Fruit fly (Drosophila melanogaster): Measurements from ENCODE around the gene CG18628.

Gene CG18628

dm6 chr3L:10637819-10638218 lies 1.7 kb upstream of the CG18628 start, which contains the start of gene Cnep1r2 (continued):
- TF ChIP-seq gt (GFP tag; IDR thresholded peaks at IDR 0.05) (peak; percentile 84), jing (GFP tag; optimal IDR thresholded peaks at IDR 0.05) (peak; percentile 74), CG17568 (GFP tag; optimal IDR thresholded peaks at IDR 0.05) (peak; percentile 88), inv (GFP tag; IDR thresholded peaks at IDR 0.05; ENCODE audit: partially characterized antibody) (no peak), CG33557 (GFP tag; optimal IDR thresholded peaks at IDR 0.05) (peak; percentile 98), E2f2 (GFP tag; IDR thresholded peaks at IDR 0.05) (peak; percentile 79), Nf-YC (tag; optimal IDR thresholded peaks at IDR 0.05) (peak; percentile 91), CG14050 (GFP tag; IDR thresholded peaks at IDR 0.05) (peak; percentile 91), hkb (optimal IDR thresholded peaks at IDR 0.05) (no peak), hkb (GFP tag; IDR thresholded peaks at IDR 0.05) (peak; percentile 95), ERR (GFP tag; optimal IDR thresholded peaks at IDR 0.05) (no peak), Hmr (GFP tag; optimal IDR thresholded peaks at IDR 0.05) (peak; percentile 96), vnd (GFP tag; IDR thresholded peaks at IDR 0.05; ENCODE audit: partially characterized antibody) (no peak), dysf (GFP tag; IDR thresholded peaks at IDR 0.05) (peak; percentile 97), gcm2 (GFP tag; optimal IDR thresholded peaks at IDR 0.05) (no peak), CG1832 (GFP tag; optimal IDR thresholded peaks at IDR 0.05) (no peak), CG17186 (GFP tag; optimal IDR thresholded peaks at IDR 0.05) (no peak), D (optimal IDR thresholded peaks at IDR 0.05) (no peak), D (GFP tag; optimal IDR thresholded peaks at IDR 0.05) (peak; percentile 93), CG6683 (GFP tag; optimal IDR thresholded peaks at IDR 0.05) (peak; percentile 89), Rx (GFP tag; IDR thresholded peaks at IDR 0.05) (peak; percentile 87), cg (GFP tag; optimal IDR thresholded peaks at IDR 0.05) (no peak), tup (GFP tag; optimal IDR thresholded peaks at IDR 0.05) (peak; percentile 83), Six4 (GFP tag; optimal IDR thresholded peaks at IDR 0.05) (peak; percentile 93), lab (GFP tag; optimal IDR thresholded peaks at IDR 0.05) (peak; percentile 96), CG17912 (GFP tag; optimal IDR thresholded peaks at IDR 0.05) (peak; percentile 89), CG11504 (tag; optimal IDR thresholded peaks at IDR 0.05) (peak; percentile 95), Atf6 (GFP tag; IDR thresholded peaks at IDR 0.05) (peak; percentile 86), CG9609 (GFP tag; optimal IDR thresholded peaks at IDR 0.05) (peak; percentile 61), unpg (GFP tag; optimal IDR thresholded peaks at IDR 0.05) (peak; percentile 97), bowl (GFP tag; IDR thresholded peaks at IDR 0.05) (peak; percentile 65), NFAT (GFP tag; IDR thresholded peaks at IDR 0.05) (peak; percentile 95), org-1 (GFP tag; optimal IDR thresholded peaks at IDR 0.05) (peak; percentile 79), mirr (GFP tag; optimal IDR thresholded peaks at IDR 0.05) (peak; percentile 71), pan (optimal IDR thresholded peaks at IDR 0.05) (no peak), pan (GFP tag; optimal IDR thresholded peaks at IDR 0.05 in 1 of 2, IDR thresholded peaks at IDR 0.05 in 1 of 2) (peak in 1 of 2 experiments; percentile 96), CG2199 (GFP tag; IDR thresholded peaks at IDR 0.05) (peak; percentile 90), oc (tag; optimal IDR thresholded peaks at IDR 0.05) (peak; percentile 95), CG11696 (GFP tag; IDR thresholded peaks at IDR 0.05) (peak; percentile 79), CG34422 (GFP tag; IDR thresholded peaks at IDR 0.05) (peak; percentile 97), CG11560 (tag; IDR thresholded peaks at IDR 0.05) (peak; percentile 91), sug (tag; optimal IDR thresholded peaks at IDR 0.05) (peak; percentile 97), Rfx (GFP tag; IDR thresholded peaks at IDR 0.05) (peak; percentile 97), phol (tag; optimal IDR thresholded peaks at IDR 0.05) (peak; percentile 97), ara (GFP tag; IDR thresholded peaks at IDR 0.05) (peak; percentile 90), Hr3 (GFP tag; optimal IDR thresholded peaks at IDR 0.05) (peak; percentile 98), Max (GFP tag; optimal IDR thresholded peaks at IDR 0.05) (peak; percentile 87), yki (optimal IDR thresholded peaks at IDR 0.05) (no peak), CG2202 (tag; optimal IDR thresholded peaks at IDR 0.05) (peak; percentile 93), CG6654 (GFP tag; optimal IDR thresholded peaks at IDR 0.05) (peak; percentile 79), cad (GFP tag; optimal IDR thresholded peaks at IDR 0.05) (no peak), amos (GFP tag; IDR thresholded peaks at IDR 0.05; ENCODE audit: partially characterized antibody) (no peak), CG5953 (GFP tag; IDR thresholded peaks at IDR 0.05) (peak; percentile 84)
